Worm (Caenorhabditis elegans) whole organism, L4 larva: ENCODE results near the gene npr-17.

ENCODE experiments used
- D1046.2 ChIP-seq: fragments of 200-800 bp; sonication (Bioruptor generic); IDR thresholded peaks from 2 replicates; pipeline ENCODE4 v1.3.6; 2022; ENCODE audit warnings: missing genetic modification characterization, missing compliant biosample characterization
- F10B5.3 ChIP-seq: sonication (generic microtip); optimal IDR thresholded peaks from 2 replicates; lab custom pipeline; 2016; ENCODE audit warnings: mild to moderate bottlenecking, missing genetic modification characterization, missing compliant biosample characterization
- F26F4.8 ChIP-seq: fragments of 200-800 bp; sonication (Bioruptor generic); conservative IDR thresholded peaks from 2 replicates; pipeline ENCODE4 v1.3.6; 2022; ENCODE audit warnings: missing genetic modification characterization, missing compliant biosample characterization
- R02D3.7 ChIP-seq: fragments of 150-350 bp; sonication (generic microtip); optimal IDR thresholded peaks from 3 replicates; lab custom pipeline; 2014; ENCODE audit warnings: missing biosample characterization, missing genetic modification characterization
- T20F7.1 ChIP-seq: fragments of 200-800 bp; sonication (Bioruptor generic); optimal IDR thresholded peaks from 2 replicates; lab custom pipeline; 2018; ENCODE audit warnings: mild to moderate bottlenecking, missing genetic modification characterization, missing compliant biosample characterization
- T26A8.4 ChIP-seq: fragments of 200-800 bp; sonication (Bioruptor generic); IDR thresholded peaks from 2 replicates; pipeline ENCODE4 v1.3.6; 2022; ENCODE audit warnings: missing genetic modification characterization, missing compliant biosample characterization
- Y5F2A.4 ChIP-seq: fragments of 200-800 bp; sonication (Bioruptor generic); optimal IDR thresholded peaks from 2 replicates; lab custom pipeline; 2018; ENCODE audit warnings: mild to moderate bottlenecking, missing genetic modification characterization, missing compliant biosample characterization
- aha-1 ChIP-seq: fragments of 150-350 bp; peaks from one replicate; lab custom pipeline; 2014; ENCODE audit warnings: missing biosample characterization, missing genetic modification characterization
- aly-2 ChIP-seq: sonication (generic microtip); optimal IDR thresholded peaks from 2 replicates; lab custom pipeline; 2018; ENCODE audit warnings: missing biosample characterization, missing genetic modification characterization
- arid-1 ChIP-seq: fragments of 200-800 bp; sonication (Bioruptor generic); conservative IDR thresholded peaks from 2 replicates; pipeline ENCODE4 v1.3.6; 2022; ENCODE audit warnings: missing genetic modification reagents, missing genetic modification characterization, missing compliant biosample characterization
- attf-4 ChIP-seq: sonication (generic microtip); optimal IDR thresholded peaks from 3 replicates; lab custom pipeline; 2017; ENCODE audit warnings: missing biosample characterization, missing genetic modification characterization
- ceh-20 ChIP-seq: fragments of 200-800 bp; sonication (Bioruptor generic); IDR thresholded peaks from 2 replicates; pipeline ENCODE4 v1.3.6; 2022; ENCODE audit warnings: missing genetic modification reagents, missing genetic modification characterization, missing compliant biosample characterization
- ceh-28 ChIP-seq: fragments of 150-350 bp; optimal IDR thresholded peaks from 2 replicates; lab custom pipeline; 2014; ENCODE audit warnings: missing biosample characterization, missing genetic modification reagents, missing genetic modification characterization
- ceh-32 ChIP-seq: sonication (generic microtip); optimal IDR thresholded peaks from 2 replicates; lab custom pipeline; 2016; ENCODE audit warnings: mild to moderate bottlenecking, missing genetic modification characterization, missing compliant biosample characterization; ENCODE audit not compliant: poor library complexity
- ceh-62 ChIP-seq: sonication (generic microtip); optimal IDR thresholded peaks from 2 replicates; lab custom pipeline; 2017; ENCODE audit warnings: missing biosample characterization, missing genetic modification characterization
- ces-1 ChIP-seq: fragments of 150-350 bp; sonication (generic microtip); optimal IDR thresholded peaks from 4 replicates; lab custom pipeline; 2014; ENCODE audit warnings: missing biosample characterization, missing genetic modification reagents, missing genetic modification characterization
- cey-2 ChIP-seq: sonication (generic microtip); optimal IDR thresholded peaks from 3 replicates; lab custom pipeline; 2017; ENCODE audit warnings: missing genetic modification characterization, mild to moderate bottlenecking, missing compliant biosample characterization, antibody characterized with exemption, borderline replicate concordance; ENCODE audit not compliant: insufficient read depth
- daf-8 ChIP-seq: fragments of 200-800 bp; sonication (Bioruptor generic); IDR thresholded peaks from 2 replicates; pipeline ENCODE4 v1.3.6; 2022; ENCODE audit warnings: missing genetic modification characterization, missing compliant biosample characterization
- dmd-8 ChIP-seq: fragments of 200-800 bp; sonication (Bioruptor generic); IDR thresholded peaks from 2 replicates; pipeline ENCODE4 v1.3.6; 2022; ENCODE audit warnings: missing genetic modification characterization, missing compliant biosample characterization
- dmd-9 ChIP-seq: fragments of 200-800 bp; sonication (Bioruptor generic); IDR thresholded peaks from 2 replicates; pipeline ENCODE4 v1.3.6; 2022; ENCODE audit warnings: missing genetic modification reagents, missing genetic modification characterization, missing compliant biosample characterization
- hif-1 ChIP-seq, 2 experiments: sonication (generic microtip); optimal IDR thresholded peaks; 2 replicates each; lab custom pipeline; 2016 to 2017; ENCODE audit warnings: missing compliant biosample characterization in 2 of 2, missing genetic modification characterization in 2 of 2, missing genetic modification reagents in 2 of 2, missing genotype in 2 of 2, mild to moderate bottlenecking in 1 of 2
- hlh-30 ChIP-seq: sonication (generic microtip); optimal IDR thresholded peaks from 2 replicates; lab custom pipeline; 2017; ENCODE audit warnings: antibody characterized with exemption, mild to moderate bottlenecking, missing genetic modification characterization, missing compliant biosample characterization; ENCODE audit not compliant: insufficient read depth
- hmg-1.1 ChIP-seq: fragments of 200-800 bp; sonication (Bioruptor generic); IDR thresholded peaks from 2 replicates; pipeline ENCODE4 v1.3.6; 2022; ENCODE audit warnings: missing genetic modification reagents, missing genetic modification characterization, missing compliant biosample characterization
- jun-1 ChIP-seq: fragments of 150-350 bp; optimal IDR thresholded peaks from 2 replicates; lab custom pipeline; 2014; ENCODE audit warnings: missing biosample characterization, missing genetic modification reagents, missing genetic modification characterization
- lim-7 ChIP-seq: fragments of 200-800 bp; sonication (Bioruptor generic); IDR thresholded peaks from 2 replicates; pipeline ENCODE4 v1.3.6; 2022; ENCODE audit warnings: missing genetic modification characterization, missing compliant biosample characterization
- lin-13 ChIP-seq: fragments of 150-350 bp; optimal IDR thresholded peaks from 2 replicates; lab custom pipeline; 2014; ENCODE audit warnings: missing biosample characterization, missing genetic modification reagents, missing genetic modification characterization
- lin-39 ChIP-seq: fragments of 150-350 bp; optimal IDR thresholded peaks from 2 replicates; lab custom pipeline; 2014; ENCODE audit warnings: missing biosample characterization, missing genetic modification reagents, missing genetic modification characterization
- lir-3 ChIP-seq: sonication (generic microtip); optimal IDR thresholded peaks from 2 replicates; lab custom pipeline; 2016; ENCODE audit warnings: mild to moderate bottlenecking, missing genetic modification characterization, missing compliant biosample characterization
- lsy-2 ChIP-seq, 2 experiments: fragments of 150-350 bp in 1 of 2; sonication (generic microtip) in 1 of 2; optimal IDR thresholded peaks; 2 replicates each; lab custom pipeline; 2014 to 2017; ENCODE audit warnings: missing biosample characterization in 2 of 2, missing genetic modification characterization in 2 of 2
- madf-5 ChIP-seq, 2 experiments: fragments of 200-800 bp; sonication (Bioruptor generic); IDR thresholded peaks; 2 replicates each; pipeline ENCODE4 v1.3.6; 2022; ENCODE audit warnings: missing compliant biosample characterization in 2 of 2, missing genetic modification characterization in 2 of 2
- mdt-29 ChIP-seq: fragments of 200-800 bp; sonication (Bioruptor generic); IDR thresholded peaks from 2 replicates; pipeline ENCODE4 v1.3.6; 2022; ENCODE audit warnings: missing genetic modification reagents, missing genetic modification characterization, missing compliant biosample characterization
- mep-1 ChIP-seq: fragments of 150-350 bp; sonication (generic microtip); optimal IDR thresholded peaks from 3 replicates; lab custom pipeline; 2014; ENCODE audit warnings: missing biosample characterization, missing genetic modification characterization
- mes-2 ChIP-seq: sonication (generic microtip); optimal IDR thresholded peaks from 2 replicates; lab custom pipeline; 2016; ENCODE audit warnings: missing genotype, mild to moderate bottlenecking, missing genetic modification characterization, missing compliant biosample characterization; ENCODE audit not compliant: poor library complexity, severe bottlenecking
- mxl-3 ChIP-seq: fragments of 200-800 bp; sonication (Bioruptor generic); optimal IDR thresholded peaks from 2 replicates; lab custom pipeline; 2018; ENCODE audit warnings: mild to moderate bottlenecking, missing genetic modification characterization, missing compliant biosample characterization
- nhr-10 ChIP-seq: fragments of 150-350 bp; optimal IDR thresholded peaks from 2 replicates; lab custom pipeline; 2014; ENCODE audit warnings: missing biosample characterization, missing genetic modification characterization
- nhr-25 ChIP-seq: sonication (generic microtip); optimal IDR thresholded peaks from 2 replicates; lab custom pipeline; 2017; ENCODE audit warnings: missing genetic modification characterization, mild to moderate bottlenecking, missing compliant biosample characterization, antibody characterized with exemption, moderate library complexity, borderline replicate concordance; ENCODE audit not compliant: insufficient read depth
- nhr-28 ChIP-seq: fragments of 150-350 bp; optimal IDR thresholded peaks from 2 replicates; lab custom pipeline; 2014; ENCODE audit warnings: missing biosample characterization, missing genetic modification characterization
- nhr-6 ChIP-seq: fragments of 150-350 bp; optimal IDR thresholded peaks from 2 replicates; lab custom pipeline; 2014; ENCODE audit warnings: missing biosample characterization, missing genetic modification characterization
- nhr-76 ChIP-seq: fragments of 150-350 bp; optimal IDR thresholded peaks from 2 replicates; lab custom pipeline; 2014; ENCODE audit warnings: missing biosample characterization, missing genetic modification characterization
- nhr-77 ChIP-seq: fragments of 150-350 bp; optimal IDR thresholded peaks from 2 replicates; lab custom pipeline; 2014; ENCODE audit warnings: missing biosample characterization, missing genetic modification characterization
- pha-4 ChIP-seq, 2 experiments: fragments of 150-350 bp in 1 of 2; fragments of 200-800 bp in 1 of 2; sonication (Bioruptor generic) in 1 of 2; IDR thresholded peaks in 1 of 2; optimal IDR thresholded peaks in 1 of 2; 2 replicates each; pipeline versions ENCODE4 v1.3.6 to Lab custom; 2014 to 2022; ENCODE audit warnings: missing genetic modification characterization in 2 of 2, missing genetic modification reagents in 2 of 2, missing biosample characterization in 1 of 2, missing compliant biosample characterization in 1 of 2
- sdz-12 ChIP-seq: fragments of 200-800 bp; sonication (Bioruptor generic); optimal IDR thresholded peaks from 2 replicates; lab custom pipeline; 2018; ENCODE audit warnings: mild to moderate bottlenecking, missing genetic modification characterization, missing compliant biosample characterization
- set-16 ChIP-seq: fragments of 200-800 bp; sonication (Bioruptor generic); IDR thresholded peaks from 2 replicates; pipeline ENCODE4 v1.3.6; 2022; ENCODE audit warnings: missing genetic modification reagents, missing genetic modification characterization, missing compliant biosample characterization
- skn-1 ChIP-seq: fragments of 150-350 bp; optimal IDR thresholded peaks from 2 replicates; lab custom pipeline; 2014; ENCODE audit warnings: missing biosample characterization, missing genetic modification characterization
- snpc-4 ChIP-seq: fragments of 150-350 bp; optimal IDR thresholded peaks from 2 replicates; lab custom pipeline; 2014; ENCODE audit warnings: missing biosample characterization, missing genetic modification characterization
- spr-1 ChIP-seq: sonication (generic microtip); optimal IDR thresholded peaks from 2 replicates; lab custom pipeline; 2016; ENCODE audit warnings: mild to moderate bottlenecking, missing genetic modification characterization, missing compliant biosample characterization
- unc-62 ChIP-seq, 3 experiments: fragments of 150-350 bp in 1 of 3; sonication (generic microtip); optimal IDR thresholded peaks in 2 of 3; peaks in 1 of 3; 1 replicate in 1 of 3; 2 replicates in 2 of 3; lab custom pipeline; 2014 to 2017; ENCODE audit warnings: missing biosample characterization in 3 of 3, missing genetic modification characterization in 3 of 3, missing genetic modification reagents in 3 of 3, missing genotype in 1 of 3
- zag-1 ChIP-seq: fragments of 150-350 bp; optimal IDR thresholded peaks from 2 replicates; lab custom pipeline; 2014; ENCODE audit warnings: missing biosample characterization, missing genetic modification characterization
- zip-2 ChIP-seq: fragments of 150-350 bp; optimal IDR thresholded peaks from 2 replicates; lab custom pipeline; 2014; ENCODE audit warnings: missing biosample characterization, missing genetic modification characterization

npr-17 gene

ce11 chrIII:7973201-7973767 is 23.0 kb downstream of the npr-17 start, which contains the start of the genes eef-1B.1 and aco-2 (continued):
- no peak for TF ChIP-seq R02D3.7 (tag; lab: Kevin White, UChicago)
- TF ChIP-seq dmd-8 (GFP tag; lab: Robert Waterston, UW) = no peak
- TF ChIP-seq nhr-6 = peak; percentile 95
- peak; percentile 12 for TF ChIP-seq zip-2
- no peak for TF ChIP-seq zag-1
- peak; percentile 68 for TF ChIP-seq jun-1 (tag; lab: Kevin White, UChicago)
- TF ChIP-seq spr-1 = peak; percentile 72
- no peak for TF ChIP-seq ceh-32 (tag; lab: Kevin White, UChicago)
- no peak for TF ChIP-seq ces-1 (GFP tag; lab: Kevin White, UChicago)
- TF ChIP-seq mep-1 (tag; lab: Kevin White, UChicago) = peak; percentile 93
- TF ChIP-seq ceh-62 (tag; lab: Kevin White, UChicago) = no peak
- TF ChIP-seq nhr-28 (tag; lab: Kevin White, UChicago) = peak; percentile 84
- TF ChIP-seq mxl-3 = peak; percentile 92
- TF ChIP-seq lir-3 (tag; lab: Kevin White, UChicago) = no peak
- no peak for TF ChIP-seq attf-4 (tag; lab: Kevin White, UChicago)
- TF ChIP-seq set-16 (GFP tag; lab: Robert Waterston, UW) = no peak; the same call in 1 of the 2 replicates
- peak; percentile 73 for TF ChIP-seq nhr-25 (tag; lab: Kevin White, UChicago)
- no peak for TF ChIP-seq sdz-12 (GFP tag; lab: Kevin White, UChicago)
- no peak for TF ChIP-seq skn-1
- no peak for TF ChIP-seq unc-62 (GFP tag; optimal IDR thresholded peaks at IDR 0.05 in 1 of 2; lab: Kevin White, UChicago)
- no peak for TF ChIP-seq unc-62 (tag; optimal IDR thresholded peaks at IDR 0.05; lab: Kevin White, UChicago)
- no peak for TF ChIP-seq ceh-28 (tag; lab: Kevin White, UChicago)
- TF ChIP-seq ceh-20 = peak; percentile 78
- no peak for TF ChIP-seq daf-8 (GFP tag; lab: Robert Waterston, UW)
- 0 out of 2 replicates have a peak, but pooled peaks have one; percentile 50 for TF ChIP-seq dmd-9 (GFP tag; lab: Robert Waterston, UW)
- TF ChIP-seq aly-2 (tag; lab: Kevin White, UChicago) = no peak
- TF ChIP-seq hlh-30 (tag; lab: Kevin White, UChicago) = peak; percentile 92
- TF ChIP-seq nhr-76 = no peak
- TF ChIP-seq mes-2 (tag; lab: Kevin White, UChicago) = peak; percentile 92
- TF ChIP-seq arid-1 (GFP tag; lab: Robert Waterston, UW) = peak; percentile 26; the same call in 1 of the 2 replicates
- TF ChIP-seq T26A8.4 (GFP tag; lab: Robert Waterston, UW) = peak; percentile 91
- TF ChIP-seq lsy-2 (tag; optimal IDR thresholded peaks at IDR 0.05; lab: Kevin White, UChicago) = peak; percentile 31 to 95
- peak; percentile 64; the same call in 1 of the 2 replicates for TF ChIP-seq pha-4 (GFP tag; IDR thresholded peaks at IDR 0.05; lab: Robert Waterston, UW)
- TF ChIP-seq pha-4 (tag; optimal IDR thresholded peaks at IDR 0.05; lab: Kevin White, UChicago) = no peak
- no peak for TF ChIP-seq F26F4.8 (GFP tag; lab: Robert Waterston, UW)
- TF ChIP-seq cey-2 (tag; lab: Kevin White, UChicago) = no peak
- no peak for TF ChIP-seq lim-7
- TF ChIP-seq nhr-10 (tag; lab: Kevin White, UChicago) = no peak
- TF ChIP-seq nhr-77 (tag; lab: Kevin White, UChicago) = peak; percentile 90
- no peak for TF ChIP-seq madf-5 (GFP tag; IDR thresholded peaks at IDR 0.05; lab: Robert Waterston, UW)
- TF ChIP-seq T20F7.1 (GFP tag; lab: Kevin White, UChicago) = peak; percentile 88
- no peak for TF ChIP-seq lin-39 (tag; lab: Kevin White, UChicago)
- peak; percentile 99 for TF ChIP-seq aha-1 (tag; lab: Kevin White, UChicago)
- peak; percentile 39 for TF ChIP-seq F10B5.3
- TF ChIP-seq Y5F2A.4 (GFP tag; lab: Kevin White, UChicago) = no peak
- TF ChIP-seq mdt-29 = 0 out of 2 replicates have a peak, but pooled peaks have one; percentile 39
- TF ChIP-seq hmg-1.1 (GFP tag; lab: Robert Waterston, UW) = peak; percentile 89
- no peak for TF ChIP-seq D1046.2 (GFP tag; lab: Robert Waterston, UW)
- no peak for TF ChIP-seq snpc-4 (tag; lab: Kevin White, UChicago)
- TF ChIP-seq hif-1 (tag; optimal IDR thresholded peaks at IDR 0.05; lab: Kevin White, UChicago) = peak; percentile 56 to 71
- TF ChIP-seq lin-13 (GFP tag; lab: Kevin White, UChicago) = peak; percentile 92
